Worm (Caenorhabditis elegans): ENCODE measurements around the gene D1014.13.

Gene D1014.13

ce11 chrV:8183384-8183783 lies 38.0 kb downstream of the D1014.13 start, which contains the start of gene srp-8:
Gene srp-8, plus strand, starts transcription at chrV:8183684.
- TF ChIP-seq ama-1 (optimal IDR thresholded peaks at IDR 0.05) (no peak), tbx-37 (GFP tag; conservative IDR thresholded peaks at IDR 0.05) (no peak), ceh-13 (GFP tag; optimal IDR thresholded peaks at IDR 0.05) (no peak), flt-1 (GFP tag; IDR thresholded peaks at IDR 0.05) (no peak), hnd-1 (tag; optimal IDR thresholded peaks at IDR 0.05) (no peak), tra-4 (tag; optimal IDR thresholded peaks at IDR 0.05) (no peak), aly-1 (tag; optimal IDR thresholded peaks at IDR 0.05) (no peak), B0310.2 (tag; optimal IDR thresholded peaks at IDR 0.05) (no peak)

DNA sequence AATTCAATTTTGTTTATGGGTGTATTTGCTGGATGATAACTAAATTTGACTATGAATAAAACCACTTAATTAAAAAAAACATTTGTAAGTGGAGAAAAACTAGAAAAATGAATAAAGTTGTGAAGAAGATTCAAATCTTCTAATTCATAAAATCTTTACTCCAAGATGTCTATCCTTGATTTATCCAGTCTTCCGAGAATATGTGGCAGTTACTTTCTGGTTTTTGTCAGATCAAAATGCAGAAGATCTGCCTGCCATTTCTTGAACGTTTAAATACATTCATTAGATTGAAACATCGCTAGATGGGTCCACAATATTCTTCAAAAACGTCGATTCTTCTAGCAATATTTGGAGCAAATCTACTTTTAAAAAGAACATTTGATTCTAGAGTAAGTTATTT lies 40.3 kb downstream of the D1014.13 start, which contains the start of gene F20D6.2:
F20D6.2 (plus strand) TSS at position 301 of the 400 bp plus-strand sequence.
- TF ChIP-seq ceh-13 (GFP tag; optimal IDR thresholded peaks at IDR 0.05) (no peak), hmg-4 (GFP tag; optimal IDR thresholded peaks at IDR 0.05) (no peak), B0310.2 (tag; optimal IDR thresholded peaks at IDR 0.05) (no peak), F13C5.2 (tag; optimal IDR thresholded peaks at IDR 0.05) (no peak), hnd-1 (tag; optimal IDR thresholded peaks at IDR 0.05) (no peak), ets-7 (tag; optimal IDR thresholded peaks at IDR 0.05) (no peak), pes-1 (GFP tag; IDR thresholded peaks at IDR 0.05) (no peak), flt-1 (GFP tag; IDR thresholded peaks at IDR 0.05) (no peak), sea-1 (GFP tag; conservative IDR thresholded peaks at IDR 0.05) (no peak), ceh-36 (tag; optimal IDR thresholded peaks at IDR 0.05) (no peak), hmbx-1 (tag; optimal IDR thresholded peaks at IDR 0.05) (no peak), tbx-11 (GFP tag; IDR thresholded peaks at IDR 0.05) (no peak), tra-4 (tag; optimal IDR thresholded peaks at IDR 0.05) (no peak), tbx-37 (GFP tag; conservative IDR thresholded peaks at IDR 0.05) (no peak), scrt-1 (GFP tag; IDR thresholded peaks at IDR 0.05) (no peak), aly-1 (tag; optimal IDR thresholded peaks at IDR 0.05) (no peak)

DNA sequence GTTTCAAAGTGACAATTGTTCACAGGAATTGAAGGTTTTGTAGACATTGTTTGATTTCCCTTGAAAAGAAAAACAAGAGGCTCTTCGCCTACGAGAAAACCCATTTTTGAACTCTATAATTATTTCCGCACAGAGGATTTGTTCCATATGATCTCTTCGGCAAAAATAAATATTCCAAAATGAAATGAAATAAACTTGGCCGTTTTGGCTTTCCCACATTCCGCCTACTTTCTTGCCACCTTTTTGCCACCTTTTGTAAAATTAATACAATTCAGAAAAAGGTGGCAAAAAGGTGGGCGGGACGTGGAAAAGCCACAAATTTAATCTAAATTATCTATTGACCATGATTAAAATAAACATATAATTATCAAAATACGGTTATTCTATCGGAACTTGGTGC lies 43.0 kb downstream of the D1014.13 start, which contains the start of gene F20D6.15:
F20D6.15 (minus strand) TSS at position 47 of the 400 bp plus-strand sequence.
- TF ChIP-seq tbx-11 (GFP tag; IDR thresholded peaks at IDR 0.05) (no peak), ets-7 (tag; optimal IDR thresholded peaks at IDR 0.05) (no peak)

ce11 chrV:8190016-8190415 lies 44.6 kb downstream of the D1014.13 start, which contains the start of gene F20D6.12:
Gene F20D6.12, minus strand, starts transcription at chrV:8190116.
- TF ChIP-seq ceh-36 (tag; optimal IDR thresholded peaks at IDR 0.05) (no peak), B0310.2 (tag; optimal IDR thresholded peaks at IDR 0.05) (no peak), hnd-1 (tag; optimal IDR thresholded peaks at IDR 0.05) (no peak), aly-1 (tag; optimal IDR thresholded peaks at IDR 0.05) (no peak), ets-7 (tag; optimal IDR thresholded peaks at IDR 0.05) (no peak), tbx-37 (GFP tag; conservative IDR thresholded peaks at IDR 0.05) (no peak), hmbx-1 (tag; optimal IDR thresholded peaks at IDR 0.05) (no peak), scrt-1 (GFP tag; IDR thresholded peaks at IDR 0.05) (no peak)

DNA sequence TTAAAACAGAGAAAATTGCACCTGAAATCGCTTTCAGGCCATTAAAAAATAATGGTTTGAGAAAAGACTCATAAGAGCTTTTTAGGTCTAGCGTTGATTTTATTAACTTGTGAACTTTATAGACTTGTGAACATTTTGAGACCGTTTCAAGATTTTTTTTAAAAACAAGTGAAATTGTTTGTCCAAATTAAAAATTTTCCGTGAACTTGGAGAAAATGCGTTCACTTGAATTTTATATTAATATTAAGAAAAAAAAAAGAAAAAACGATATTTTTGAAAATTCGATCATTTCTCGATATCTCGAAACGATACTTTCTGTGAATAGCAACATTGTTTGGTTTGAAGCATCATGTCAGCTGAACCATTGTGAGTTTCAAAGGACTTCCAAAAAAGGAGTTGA lies 45.0 kb downstream of the D1014.13 start, which contains the start of gene F20D6.1:
F20D6.1 (plus strand) TSS at position 301 of the 400 bp plus-strand sequence.
- TF ChIP-seq ets-7 (tag; optimal IDR thresholded peaks at IDR 0.05) (no peak), ceh-13 (GFP tag; optimal IDR thresholded peaks at IDR 0.05) (no peak), pes-1 (GFP tag; IDR thresholded peaks at IDR 0.05) (no peak), sea-1 (GFP tag; conservative IDR thresholded peaks at IDR 0.05) (no peak), tbx-37 (GFP tag; conservative IDR thresholded peaks at IDR 0.05) (no peak), scrt-1 (GFP tag; IDR thresholded peaks at IDR 0.05) (no peak), aly-1 (tag; optimal IDR thresholded peaks at IDR 0.05) (no peak), flt-1 (GFP tag; IDR thresholded peaks at IDR 0.05) (no peak), tbx-11 (GFP tag; IDR thresholded peaks at IDR 0.05) (no peak)

DNA sequence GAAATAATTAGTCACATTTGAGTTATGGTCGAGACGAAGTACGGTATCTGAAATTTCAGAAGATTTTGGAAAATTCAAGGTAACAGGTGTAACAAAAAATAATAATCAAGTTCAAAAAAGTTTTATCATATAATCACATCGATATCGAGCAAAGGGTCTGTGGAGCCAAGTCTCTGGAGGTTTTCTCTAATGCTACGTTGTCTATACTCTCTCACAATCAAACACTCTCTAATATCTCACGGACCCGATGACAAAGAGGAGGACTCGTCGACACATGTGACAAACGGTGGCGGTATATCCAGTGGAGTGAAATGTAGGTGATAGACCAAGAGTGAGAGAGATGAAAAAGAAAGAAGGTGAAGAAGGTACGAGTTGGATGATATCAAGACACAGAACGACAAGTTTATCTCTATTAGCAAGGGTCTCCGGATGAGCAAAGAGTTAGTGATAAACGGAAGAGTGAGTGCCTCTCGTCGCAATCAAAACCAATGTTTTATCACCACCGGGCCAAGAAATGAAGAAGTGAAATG lies 50.5 kb downstream of the D1014.13 start, which contains the start of gene F20D6.10:
F20D6.10 (minus strand) TSS at position 51 of the 530 bp plus-strand sequence.
- TF ChIP-seq scrt-1 (GFP tag; IDR thresholded peaks at IDR 0.05): no peak

DNA sequence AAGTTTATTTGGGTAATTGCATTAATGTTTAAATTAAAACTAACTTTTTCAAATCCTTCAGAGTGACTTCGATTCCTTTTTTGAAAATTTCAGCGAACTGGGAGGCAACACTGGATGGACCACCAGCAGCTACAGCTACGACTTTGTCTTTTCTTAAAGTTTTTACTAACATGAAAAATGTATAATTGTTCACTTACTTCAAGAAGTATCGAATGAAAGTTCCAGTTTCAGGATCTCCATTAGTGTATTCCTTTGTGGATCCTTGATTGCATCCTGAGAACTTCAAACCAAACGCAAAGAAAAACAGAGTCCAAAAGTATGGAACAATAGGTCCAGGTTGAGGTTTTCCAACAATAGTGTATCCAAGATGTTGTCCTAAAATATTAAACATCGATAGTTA lies 51.6 kb downstream of the D1014.13 start:
- TF ChIP-seq tbx-11 (GFP tag; IDR thresholded peaks at IDR 0.05) (no peak), B0310.2 (tag; optimal IDR thresholded peaks at IDR 0.05) (no peak), pes-1 (GFP tag; IDR thresholded peaks at IDR 0.05) (no peak), ceh-36 (tag; optimal IDR thresholded peaks at IDR 0.05) (no peak), ama-1 (optimal IDR thresholded peaks at IDR 0.05) (no peak), scrt-1 (GFP tag; IDR thresholded peaks at IDR 0.05) (no peak), flt-1 (GFP tag; IDR thresholded peaks at IDR 0.05) (no peak), hnd-1 (tag; optimal IDR thresholded peaks at IDR 0.05) (no peak), aly-1 (tag; optimal IDR thresholded peaks at IDR 0.05) (no peak), hmbx-1 (tag; optimal IDR thresholded peaks at IDR 0.05) (no peak), sea-1 (GFP tag; conservative IDR thresholded peaks at IDR 0.05) (no peak)

DNA sequence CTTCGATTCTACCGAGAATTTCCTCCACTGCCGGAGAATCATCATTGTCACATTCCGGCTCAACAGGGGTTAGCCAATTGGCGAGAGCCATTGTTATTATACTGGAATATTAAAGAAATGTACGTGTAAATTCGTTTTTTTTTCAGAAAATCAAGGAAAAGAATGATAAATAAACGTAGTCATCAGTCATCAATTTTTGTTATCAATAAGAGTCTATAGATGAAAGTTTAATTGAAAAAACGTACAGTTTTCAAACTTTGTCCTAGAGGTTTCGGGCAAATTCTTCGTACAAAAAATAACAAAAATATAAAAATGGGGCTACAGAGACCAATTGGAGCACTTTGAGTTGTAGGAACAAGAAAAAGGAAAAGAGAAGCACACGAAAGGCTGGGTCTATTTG lies 53.6 kb downstream of the D1014.13 start, which contains the start of gene F20D6.11:
F20D6.11 (minus strand) TSS at position 101 of the 400 bp plus-strand sequence.
- no peak for TF ChIP-seq ceh-13 (GFP tag; optimal IDR thresholded peaks at IDR 0.05)
- no peak for TF ChIP-seq tbx-11 (GFP tag; IDR thresholded peaks at IDR 0.05)
- no peak for TF ChIP-seq F13C5.2 (tag; optimal IDR thresholded peaks at IDR 0.05)
- TF ChIP-seq hmbx-1 (tag; optimal IDR thresholded peaks at IDR 0.05): no peak
- no peak for TF ChIP-seq sea-1 (GFP tag; conservative IDR thresholded peaks at IDR 0.05)
- TF ChIP-seq hmg-4 (GFP tag; optimal IDR thresholded peaks at IDR 0.05): no peak
- TF ChIP-seq pes-1 (GFP tag; IDR thresholded peaks at IDR 0.05): no peak
- no peak for TF ChIP-seq tra-4 (tag; optimal IDR thresholded peaks at IDR 0.05)
- TF ChIP-seq scrt-1 (GFP tag; IDR thresholded peaks at IDR 0.05): no peak
- TF ChIP-seq B0310.2 (tag; optimal IDR thresholded peaks at IDR 0.05): no peak
- no peak for TF ChIP-seq flt-1 (GFP tag; IDR thresholded peaks at IDR 0.05)
- TF ChIP-seq ets-7 (tag; optimal IDR thresholded peaks at IDR 0.05): no peak
- no peak for TF ChIP-seq aly-1 (tag; optimal IDR thresholded peaks at IDR 0.05)
- no peak for TF ChIP-seq ceh-36 (tag; optimal IDR thresholded peaks at IDR 0.05)
- TF ChIP-seq ama-1 (optimal IDR thresholded peaks at IDR 0.05): no peak
- no peak for TF ChIP-seq tbx-37 (GFP tag; conservative IDR thresholded peaks at IDR 0.05)
- TF ChIP-seq hnd-1 (tag; optimal IDR thresholded peaks at IDR 0.05): no peak

Measured in whole organism, early embryonic.